Fruit fly (Drosophila melanogaster): ENCODE data around the gene CG8312.
A peak's percentile ranks its signal among the peaks of the same experiment; 100 is the strongest.

Gene CG8312

dm6 chr3R:9590952-9591532 is at the start of gene CG8312, which contains the start of gene bocks:
TSS of gene CG8312 (plus strand) at chr3R:9591309.
TSS of gene bocks (minus strand) at chr3R:9591002.
- peak; percentile 38 for TF ChIP-seq ovo (GFP tag; optimal IDR thresholded peaks at IDR 0.05)
- peak; percentile 61 for TF ChIP-seq CG7101 (tag; optimal IDR thresholded peaks at IDR 0.05)
- peak; percentile 67 for TF ChIP-seq CG1620 (GFP tag; optimal IDR thresholded peaks at IDR 0.05)
- peak; percentile 39 for TF ChIP-seq CG7045 (GFP tag; optimal IDR thresholded peaks at IDR 0.05)
- TF ChIP-seq CG14711 (tag; optimal IDR thresholded peaks at IDR 0.05): peak; percentile 65
- TF ChIP-seq Hr96 (GFP tag; optimal IDR thresholded peaks at IDR 0.05): no peak
- peak; percentile 59 for TF ChIP-seq toe (GFP tag; optimal IDR thresholded peaks at IDR 0.05)
- peak; percentile 41 for TF ChIP-seq CG33017 (tag; optimal IDR thresholded peaks at IDR 0.05)
- TF ChIP-seq Mnt (GFP tag; optimal IDR thresholded peaks at IDR 0.05): peak; percentile 82
- TF ChIP-seq bab1 (GFP tag; optimal IDR thresholded peaks at IDR 0.05): peak; percentile 83
- TF ChIP-seq cnc (optimal IDR thresholded peaks at IDR 0.05): no peak
- TF ChIP-seq pad (GFP tag; optimal IDR thresholded peaks at IDR 0.05): peak; percentile 61
- TF ChIP-seq tj (GFP tag; optimal IDR thresholded peaks at IDR 0.05): peak; percentile 59
- no peak for TF ChIP-seq CG5204 (GFP tag; optimal IDR thresholded peaks at IDR 0.05)
- peak; percentile 62 for TF ChIP-seq cic (GFP tag; optimal IDR thresholded peaks at IDR 0.05)
- peak; percentile 88 for TF ChIP-seq Crg-1 (GFP tag; optimal IDR thresholded peaks at IDR 0.05)
- peak; percentile 55 for TF ChIP-seq CG12768 (GFP tag; optimal IDR thresholded peaks at IDR 0.05)
- TF ChIP-seq CG11617 (GFP tag; optimal IDR thresholded peaks at IDR 0.05): peak; percentile 43
- no peak for TF ChIP-seq kay (GFP tag; ENCODE audit: borderline replicate concordance)
- peak; percentile 38 for TF ChIP-seq Clk (GFP tag; optimal IDR thresholded peaks at IDR 0.05)

- TF ChIP-seq ovo (GFP tag; optimal IDR thresholded peaks at IDR 0.05): no peak
- TF ChIP-seq kay (GFP tag; ENCODE audit: borderline replicate concordance): peak; percentile 68
These were observed 47.5 kb upstream of the CG8312 start for dm6 chr3R:9543495-9544180.

dm6 chr3R:9546808-9547381 is 44.2 kb upstream of the CG8312 start:
- TF ChIP-seq CG5204 (GFP tag; optimal IDR thresholded peaks at IDR 0.05): no peak
- no peak for TF ChIP-seq CG1620 (GFP tag; optimal IDR thresholded peaks at IDR 0.05)
- no peak for TF ChIP-seq bab1 (GFP tag; optimal IDR thresholded peaks at IDR 0.05)
- no peak for TF ChIP-seq Clk (GFP tag; optimal IDR thresholded peaks at IDR 0.05)
- no peak for TF ChIP-seq CG11617 (GFP tag; optimal IDR thresholded peaks at IDR 0.05)
- TF ChIP-seq CG33017 (tag; optimal IDR thresholded peaks at IDR 0.05): no peak
- no peak for TF ChIP-seq pad (GFP tag; optimal IDR thresholded peaks at IDR 0.05)
- TF ChIP-seq Crg-1 (GFP tag; optimal IDR thresholded peaks at IDR 0.05): no peak
- no peak for TF ChIP-seq cic (GFP tag; optimal IDR thresholded peaks at IDR 0.05)
- no peak for TF ChIP-seq kay (GFP tag; ENCODE audit: borderline replicate concordance)

- TF ChIP-seq cnc (optimal IDR thresholded peaks at IDR 0.05) (no peak), cic (GFP tag; optimal IDR thresholded peaks at IDR 0.05) (peak; percentile 66), Crg-1 (GFP tag; optimal IDR thresholded peaks at IDR 0.05) (no peak), CG7101 (tag; optimal IDR thresholded peaks at IDR 0.05) (no peak), Mnt (GFP tag; optimal IDR thresholded peaks at IDR 0.05) (peak; percentile 22)
These were observed 42.3 kb upstream of the CG8312 start for dm6 chr3R:9548769-9549168.

dm6 chr3R:9550265-9551012 is 40.7 kb upstream of the CG8312 start:
- TF ChIP-seq CG11617 (GFP tag; optimal IDR thresholded peaks at IDR 0.05): no peak
- no peak for TF ChIP-seq kay (GFP tag; ENCODE audit: borderline replicate concordance)
- TF ChIP-seq Mnt (GFP tag; optimal IDR thresholded peaks at IDR 0.05): peak; percentile 60
- TF ChIP-seq Crg-1 (GFP tag; optimal IDR thresholded peaks at IDR 0.05): peak; percentile 0
- TF ChIP-seq CG7101 (tag; optimal IDR thresholded peaks at IDR 0.05): no peak

dm6 chr3R:9551013-9551658 is 40.0 kb upstream of the CG8312 start:
- TF ChIP-seq toe (GFP tag; optimal IDR thresholded peaks at IDR 0.05) (no peak), CG7101 (tag; optimal IDR thresholded peaks at IDR 0.05) (peak; percentile 63), CG33017 (tag; optimal IDR thresholded peaks at IDR 0.05) (peak; percentile 43), Hr96 (GFP tag; optimal IDR thresholded peaks at IDR 0.05) (peak; percentile 31), Mnt (GFP tag; optimal IDR thresholded peaks at IDR 0.05) (peak; percentile 93), Clk (GFP tag; optimal IDR thresholded peaks at IDR 0.05) (peak; percentile 23), CG7045 (GFP tag; optimal IDR thresholded peaks at IDR 0.05) (peak; percentile 51), Crg-1 (GFP tag; optimal IDR thresholded peaks at IDR 0.05) (peak; percentile 68), cnc (optimal IDR thresholded peaks at IDR 0.05) (peak in 1 of 2 experiments; percentile 80), CG14711 (tag; optimal IDR thresholded peaks at IDR 0.05) (peak; percentile 52), CG11617 (GFP tag; optimal IDR thresholded peaks at IDR 0.05) (peak; percentile 57), ovo (GFP tag; optimal IDR thresholded peaks at IDR 0.05) (peak; percentile 47), CG12768 (GFP tag; optimal IDR thresholded peaks at IDR 0.05) (peak; percentile 83), kay (GFP tag; ENCODE audit: borderline replicate concordance) (no peak), tj (GFP tag; optimal IDR thresholded peaks at IDR 0.05) (peak; percentile 78), pad (GFP tag; optimal IDR thresholded peaks at IDR 0.05) (peak; percentile 56), bab1 (GFP tag; optimal IDR thresholded peaks at IDR 0.05) (peak; percentile 20), cic (GFP tag; optimal IDR thresholded peaks at IDR 0.05) (peak; percentile 89), CG1620 (GFP tag; optimal IDR thresholded peaks at IDR 0.05) (peak; percentile 6), CG5204 (GFP tag; optimal IDR thresholded peaks at IDR 0.05) (no peak)
